Worm (Caenorhabditis elegans): ENCODE measurements around the gene Y76B12C.4.

The Y76B12C.4 gene

DNA sequence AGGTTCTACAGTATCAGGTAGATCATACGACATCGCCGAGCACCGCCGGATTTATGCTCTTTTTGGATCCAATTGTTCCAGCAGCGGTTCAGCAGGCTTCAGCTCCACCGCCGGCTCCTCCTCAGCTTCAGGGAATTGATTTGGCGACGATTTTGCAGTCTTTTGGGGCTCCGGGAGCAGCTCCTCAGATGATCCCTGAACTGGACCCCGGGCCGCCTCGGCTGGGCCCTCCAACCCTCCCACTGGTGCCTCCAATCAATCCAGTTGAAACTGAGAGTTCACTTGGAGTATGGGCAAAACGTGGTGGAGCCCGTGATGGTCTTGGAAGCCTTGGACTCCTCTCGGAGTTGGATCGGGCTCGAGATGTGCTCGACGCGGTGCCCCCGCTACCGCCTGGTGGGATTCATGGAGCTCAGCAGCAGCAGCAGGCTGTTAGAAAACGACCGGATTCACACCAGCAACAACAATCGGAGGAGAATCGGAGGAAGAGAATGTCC, 18.7 kb upstream of the Y76B12C.4 start:
- TF ChIP-seq mdl-1 (tag; optimal IDR thresholded peaks at IDR 0.05) (no peak), F13H6.1 (tag; optimal IDR thresholded peaks at IDR 0.05) (no peak), nhr-129 (tag; optimal IDR thresholded peaks at IDR 0.05) (no peak)

DNA sequence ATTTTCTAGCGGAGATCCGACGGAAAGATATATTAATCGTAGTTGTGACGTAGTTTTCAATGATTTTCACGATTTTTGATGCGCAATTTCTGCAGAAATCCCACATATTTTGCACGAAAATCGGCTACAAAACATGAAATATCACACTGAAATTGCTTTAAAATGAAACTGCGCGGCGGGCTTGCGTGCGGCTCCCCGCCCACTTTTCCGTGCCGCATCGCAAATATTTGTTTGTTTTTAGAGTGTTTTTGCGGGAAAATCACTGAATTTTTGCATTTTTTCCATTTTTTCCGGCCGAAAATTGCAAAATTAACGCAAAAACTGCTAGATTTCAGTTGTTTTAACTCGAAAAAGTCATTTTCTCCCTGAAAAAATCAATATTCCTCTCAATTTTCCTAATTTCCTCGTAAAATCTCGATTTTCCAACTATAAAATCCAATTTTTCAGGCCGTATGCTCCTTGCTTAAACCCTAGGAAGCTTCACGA, 8.8 kb upstream of the Y76B12C.4 start, which contains the start of gene Y76B12C.6:
Y76B12C.6 (plus strand) TSS at position 436 of the 486 bp plus-strand sequence.
- TF ChIP-seq skn-1 (tag; optimal IDR thresholded peaks at IDR 0.05) (no peak), ztf-11 (tag; optimal IDR thresholded peaks at IDR 0.05) (no peak), nhr-237 (tag; optimal IDR thresholded peaks at IDR 0.05) (no peak), dmd-4 (tag; optimal IDR thresholded peaks at IDR 0.05) (no peak), mbf-1 (tag; optimal IDR thresholded peaks at IDR 0.05) (no peak), unc-55 (GFP tag; optimal IDR thresholded peaks at IDR 0.05) (peak; percentile 51), snpc-4 (tag; optimal IDR thresholded peaks at IDR 0.05) (no peak), nhr-21 (tag; optimal IDR thresholded peaks at IDR 0.05) (no peak), alr-1 (tag; optimal IDR thresholded peaks at IDR 0.05) (no peak), C34F6.9 (tag; optimal IDR thresholded peaks at IDR 0.05) (no peak), ztf-4 (tag; optimal IDR thresholded peaks at IDR 0.05) (no peak), lsy-2 (tag; optimal IDR thresholded peaks at IDR 0.05) (peak in 1 of 2 experiments; percentile 7), unc-39 (tag; optimal IDR thresholded peaks at IDR 0.05) (no peak), nhr-25 (tag; optimal IDR thresholded peaks at IDR 0.05) (no peak), sem-4 (tag; optimal IDR thresholded peaks at IDR 0.05) (no peak), nhr-11 (tag; optimal IDR thresholded peaks at IDR 0.05) (no peak), aly-2 (tag; optimal IDR thresholded peaks at IDR 0.05) (no peak), F13H6.1 (tag; optimal IDR thresholded peaks at IDR 0.05) (peak; percentile 30), blmp-1 (tag; optimal IDR thresholded peaks at IDR 0.05; ENCODE audit: insufficient read depth) (no peak), ceh-16 (tag; optimal IDR thresholded peaks at IDR 0.05) (no peak), lin-11 (tag; optimal IDR thresholded peaks at IDR 0.05) (peak; percentile 1), ZK546.5 (tag; optimal IDR thresholded peaks at IDR 0.05) (no peak), nhr-129 (tag; optimal IDR thresholded peaks at IDR 0.05) (no peak), nhr-77 (tag; optimal IDR thresholded peaks at IDR 0.05) (no peak), nhr-23 (tag; optimal IDR thresholded peaks at IDR 0.05) (no peak), ama-1 (optimal IDR thresholded peaks at IDR 0.05) (no peak), unc-62 (GFP tag; optimal IDR thresholded peaks at IDR 0.05) (no peak), mdl-1 (tag; optimal IDR thresholded peaks at IDR 0.05) (no peak), zag-1 (tag; optimal IDR thresholded peaks at IDR 0.05) (no peak)

DNA sequence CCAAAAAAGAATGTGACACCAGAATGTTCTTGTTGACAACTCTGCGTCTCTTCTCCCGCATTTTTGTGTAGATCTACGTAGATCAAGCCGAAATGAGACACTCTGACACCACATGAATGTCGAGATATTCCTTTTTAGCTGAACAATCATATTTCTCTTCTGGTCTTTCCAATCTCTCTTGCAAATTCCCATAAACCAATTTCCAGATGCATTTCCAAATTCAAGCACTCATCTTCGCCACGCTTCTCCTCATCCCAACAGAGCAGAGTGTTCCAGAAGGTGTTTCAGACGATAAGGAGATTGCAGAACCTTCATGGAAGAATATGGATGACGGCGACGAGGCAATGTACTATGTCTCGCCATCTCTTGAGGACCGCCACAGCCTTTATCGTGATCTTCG, 7.6 kb upstream of the Y76B12C.4 start, which contains the start of gene Y76B12C.8:
Y76B12C.8 (plus strand) TSS at position 207 of the 400 bp plus-strand sequence.
- no peak for TF ChIP-seq ztf-1 (GFP tag; conservative IDR thresholded peaks at IDR 0.05)
- TF ChIP-seq ceh-82 (tag; optimal IDR thresholded peaks at IDR 0.05) = no peak
- no peak for TF ChIP-seq snpc-4 (tag; optimal IDR thresholded peaks at IDR 0.05)
- no peak for TF ChIP-seq elt-1 (tag; optimal IDR thresholded peaks at IDR 0.05)
- no peak for TF ChIP-seq nhr-237 (tag; optimal IDR thresholded peaks at IDR 0.05)
- TF ChIP-seq nhr-25 (tag; optimal IDR thresholded peaks at IDR 0.05) = no peak
- no peak for TF ChIP-seq nhr-10 (tag; optimal IDR thresholded peaks at IDR 0.05)
- TF ChIP-seq nhr-12 (tag; optimal IDR thresholded peaks at IDR 0.05) = no peak
- TF ChIP-seq mab-5 (tag; optimal IDR thresholded peaks at IDR 0.05) = no peak
- TF ChIP-seq lsy-2 (tag; optimal IDR thresholded peaks at IDR 0.05) = no peak
- no peak for TF ChIP-seq nhr-23 (tag; optimal IDR thresholded peaks at IDR 0.05)
- no peak for TF ChIP-seq lin-11 (tag; optimal IDR thresholded peaks at IDR 0.05)
- no peak for TF ChIP-seq C34F6.9 (tag; optimal IDR thresholded peaks at IDR 0.05)
- TF ChIP-seq F13H6.1 (tag; optimal IDR thresholded peaks at IDR 0.05) = no peak
- TF ChIP-seq lin-39 (tag; optimal IDR thresholded peaks at IDR 0.05) = no peak
- TF ChIP-seq ztf-4 (tag; optimal IDR thresholded peaks at IDR 0.05) = no peak
- TF ChIP-seq sma-3 (GFP tag; optimal IDR thresholded peaks at IDR 0.05) = no peak
- no peak for TF ChIP-seq unc-62 (GFP tag; optimal IDR thresholded peaks at IDR 0.05)
- TF ChIP-seq elt-3 (tag; optimal IDR thresholded peaks at IDR 0.05) = no peak

DNA sequence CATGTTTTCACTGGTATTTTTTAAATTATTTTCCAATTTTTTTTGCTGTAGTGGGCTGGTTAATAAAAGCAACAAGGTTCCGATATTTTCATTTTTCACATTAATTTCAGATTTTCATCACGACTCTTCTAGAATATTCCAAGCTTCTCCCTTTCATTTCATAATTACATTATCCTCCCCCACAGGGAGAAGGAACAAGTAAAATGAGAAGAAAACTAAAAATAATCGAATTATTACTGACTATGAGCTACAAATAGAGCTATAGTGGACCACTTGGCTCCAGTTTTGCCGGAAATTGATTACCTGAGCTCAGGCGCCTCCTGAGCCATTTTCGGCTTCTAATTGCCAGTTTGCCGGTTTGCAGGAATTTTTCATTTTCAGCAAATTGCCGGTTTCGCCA, 3.4 kb upstream of the Y76B12C.4 start:
- no peak for TF ChIP-seq C34F6.9 (tag; optimal IDR thresholded peaks at IDR 0.05)
- no peak for TF ChIP-seq mab-5 (tag; optimal IDR thresholded peaks at IDR 0.05)
- TF ChIP-seq alr-1 (tag; optimal IDR thresholded peaks at IDR 0.05) = no peak
- TF ChIP-seq nhr-12 (tag; optimal IDR thresholded peaks at IDR 0.05) = no peak
- no peak for TF ChIP-seq nhr-77 (tag; optimal IDR thresholded peaks at IDR 0.05)

Measured in whole organism, L2 larva.